Fruit fly (Drosophila melanogaster): ENCODE data around the gene Trp1.
A peak's percentile ranks its signal among the peaks of the same experiment; 100 is the strongest.

The Trp1 gene

DNA sequence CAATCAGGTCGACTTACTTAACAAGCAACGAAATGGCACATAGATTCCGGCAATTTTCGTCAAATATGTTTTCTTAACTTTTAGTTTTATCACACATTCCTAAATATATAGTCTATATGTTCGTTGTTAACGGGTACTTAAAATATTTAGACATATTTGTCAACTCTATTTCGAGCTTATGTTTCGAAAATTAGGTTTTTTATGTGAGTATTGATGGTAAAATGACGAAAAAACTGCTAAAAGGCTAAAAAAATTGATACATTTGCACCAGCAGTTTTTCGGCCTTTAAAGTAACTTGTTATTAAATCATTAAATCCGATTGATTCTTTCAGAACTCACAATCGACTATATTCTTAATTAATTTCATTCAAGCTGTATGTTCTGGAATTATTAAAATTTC is 8.2 kb downstream of the Trp1 start, which contains the start of gene CG13131:
Gene CG13131 (minus strand): TSS at position 101 of the 400 bp plus-strand sequence.
- no peak for TF ChIP-seq Vsx2 (GFP tag; optimal IDR thresholded peaks at IDR 0.05; ENCODE audit: partially characterized antibody)
- no peak for TF ChIP-seq tai (GFP tag; optimal IDR thresholded peaks at IDR 0.05)
- no peak for TF ChIP-seq sv (GFP tag; optimal IDR thresholded peaks at IDR 0.05)
- TF ChIP-seq Jra (GFP tag; optimal IDR thresholded peaks at IDR 0.05): no peak
- TF ChIP-seq pan (optimal IDR thresholded peaks at IDR 0.05): no peak
- no peak for TF ChIP-seq usp (GFP tag; optimal IDR thresholded peaks at IDR 0.05)
- no peak for TF ChIP-seq rgr (GFP tag; optimal IDR thresholded peaks at IDR 0.05)
- TF ChIP-seq woc (GFP tag; optimal IDR thresholded peaks at IDR 0.05): no peak
- TF ChIP-seq Mio (GFP tag; optimal IDR thresholded peaks at IDR 0.05): no peak

- TF ChIP-seq Rel (GFP tag; optimal IDR thresholded peaks at IDR 0.05) (no peak), Rel (tag; optimal IDR thresholded peaks at IDR 0.05) (no peak), ey (GFP tag; optimal IDR thresholded peaks at IDR 0.05) (no peak), Dif (GFP tag; optimal IDR thresholded peaks at IDR 0.05; ENCODE audit: partially characterized antibody) (no peak), Hr78 (GFP tag; optimal IDR thresholded peaks at IDR 0.05) (no peak), jim (GFP tag; optimal IDR thresholded peaks at IDR 0.05) (no peak)
Measured at dm6 chr2L:10026376-10026775, 17.2 kb downstream of the Trp1 start, which contains the start of gene CG13127. Gene CG13127 (plus strand): TSS chr2L:10026676.

dm6 chr2L:10032415-10032814 is 23.2 kb downstream of the Trp1 start, which contains the start of gene obst-B:
Gene obst-B (plus strand): TSS chr2L:10032690.
- no peak for TF ChIP-seq tai (GFP tag; optimal IDR thresholded peaks at IDR 0.05)
- no peak for TF ChIP-seq sage (GFP tag; optimal IDR thresholded peaks at IDR 0.05)
- TF ChIP-seq lola (GFP tag; optimal IDR thresholded peaks at IDR 0.05): no peak
- no peak for TF ChIP-seq N (GFP tag; optimal IDR thresholded peaks at IDR 0.05)
- no peak for TF ChIP-seq sv (GFP tag; optimal IDR thresholded peaks at IDR 0.05)
- TF ChIP-seq CG9705 (GFP tag; optimal IDR thresholded peaks at IDR 0.05): no peak
- no peak for TF ChIP-seq Hr78 (GFP tag; optimal IDR thresholded peaks at IDR 0.05)
- TF ChIP-seq Hr83 (GFP tag; optimal IDR thresholded peaks at IDR 0.05; ENCODE audit: poor library complexity, severe bottlenecking): no peak
- no peak for TF ChIP-seq dl (GFP tag; optimal IDR thresholded peaks at IDR 0.05; ENCODE audit: insufficient read depth in 1 of 2, partially characterized antibody in 2 of 2)
- no peak for TF ChIP-seq Abd-B (GFP tag; optimal IDR thresholded peaks at IDR 0.05)
- TF ChIP-seq Vsx2 (GFP tag; optimal IDR thresholded peaks at IDR 0.05; ENCODE audit: partially characterized antibody): peak; percentile 68
- no peak for TF ChIP-seq OdsH (GFP tag; optimal IDR thresholded peaks at IDR 0.05)
- no peak for TF ChIP-seq Myc (optimal IDR thresholded peaks at IDR 0.05)
- peak; percentile 52 for TF ChIP-seq Dif (GFP tag; optimal IDR thresholded peaks at IDR 0.05; ENCODE audit: partially characterized antibody)
- TF ChIP-seq Sp1 (GFP tag; optimal IDR thresholded peaks at IDR 0.05): no peak
- no peak for TF ChIP-seq CG32264 (GFP tag; optimal IDR thresholded peaks at IDR 0.05)
- TF ChIP-seq Jra (GFP tag; optimal IDR thresholded peaks at IDR 0.05): no peak

- TF ChIP-seq Mio (GFP tag; optimal IDR thresholded peaks at IDR 0.05) (no peak), pan (optimal IDR thresholded peaks at IDR 0.05) (no peak), Hnf4 (GFP tag; optimal IDR thresholded peaks at IDR 0.05) (no peak), N (GFP tag; optimal IDR thresholded peaks at IDR 0.05) (no peak), dmrt93B (GFP tag; optimal IDR thresholded peaks at IDR 0.05) (no peak), usp (GFP tag; optimal IDR thresholded peaks at IDR 0.05) (no peak), psq (GFP tag; optimal IDR thresholded peaks at IDR 0.05) (no peak), br (GFP tag; optimal IDR thresholded peaks at IDR 0.05) (no peak), jim (GFP tag; optimal IDR thresholded peaks at IDR 0.05) (no peak), Rel (GFP tag; optimal IDR thresholded peaks at IDR 0.05) (no peak), Rel (tag; optimal IDR thresholded peaks at IDR 0.05) (no peak), woc (GFP tag; optimal IDR thresholded peaks at IDR 0.05) (no peak), CG32264 (GFP tag; optimal IDR thresholded peaks at IDR 0.05) (no peak), foxo (GFP tag; optimal IDR thresholded peaks at IDR 0.05) (no peak), Hr83 (GFP tag; optimal IDR thresholded peaks at IDR 0.05; ENCODE audit: poor library complexity, severe bottlenecking) (no peak), Jra (GFP tag; optimal IDR thresholded peaks at IDR 0.05) (no peak), OdsH (GFP tag; optimal IDR thresholded peaks at IDR 0.05) (no peak), Vsx2 (GFP tag; optimal IDR thresholded peaks at IDR 0.05; ENCODE audit: partially characterized antibody) (no peak), sv (GFP tag; optimal IDR thresholded peaks at IDR 0.05) (no peak)
Measured at dm6 chr2L:10033410-10033809, 24.2 kb downstream of the Trp1 start.

DNA sequence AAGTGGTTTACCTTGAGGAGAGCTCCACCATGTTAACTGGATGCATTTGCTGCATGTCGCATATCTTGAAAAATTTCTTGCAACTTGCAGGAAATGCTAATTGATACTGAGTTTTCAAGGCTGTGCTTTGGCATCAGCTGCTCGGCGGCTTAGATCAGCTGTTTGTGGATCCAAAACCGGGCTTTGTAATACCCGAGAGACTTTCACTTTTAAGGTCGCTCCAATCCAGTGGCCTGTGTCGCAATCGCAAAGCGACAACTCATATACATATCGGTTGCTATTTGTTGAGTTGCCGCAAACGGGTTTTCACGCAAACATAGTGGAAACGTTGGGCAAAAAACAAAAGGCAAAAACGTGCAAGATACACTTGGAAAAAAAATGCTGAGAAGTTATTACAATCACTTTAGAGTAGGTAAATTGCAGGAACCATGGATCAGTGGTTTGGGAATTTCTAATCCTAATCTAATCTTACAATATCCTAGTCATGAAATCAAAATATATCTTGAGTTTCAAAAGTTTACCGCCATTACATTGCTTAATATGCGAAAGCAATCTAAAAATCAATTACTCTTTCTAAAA is 26.7 kb downstream of the Trp1 start:
- TF ChIP-seq Dif (GFP tag; optimal IDR thresholded peaks at IDR 0.05; ENCODE audit: partially characterized antibody) (no peak), sage (GFP tag; optimal IDR thresholded peaks at IDR 0.05) (no peak), rgr (GFP tag; optimal IDR thresholded peaks at IDR 0.05) (no peak), CrebA (GFP tag; optimal IDR thresholded peaks at IDR 0.05; ENCODE audit: borderline replicate concordance) (no peak), OdsH (GFP tag; optimal IDR thresholded peaks at IDR 0.05) (no peak), dsf (GFP tag; optimal IDR thresholded peaks at IDR 0.05; ENCODE audit: borderline replicate concordance) (no peak), Jra (GFP tag; optimal IDR thresholded peaks at IDR 0.05) (no peak), lola (GFP tag; optimal IDR thresholded peaks at IDR 0.05) (no peak), Sp1 (GFP tag; optimal IDR thresholded peaks at IDR 0.05) (no peak), Abd-B (GFP tag; optimal IDR thresholded peaks at IDR 0.05) (no peak), Vsx2 (GFP tag; optimal IDR thresholded peaks at IDR 0.05; ENCODE audit: partially characterized antibody) (no peak), HLH106 (tag; optimal IDR thresholded peaks at IDR 0.05) (no peak), brk (GFP tag; optimal IDR thresholded peaks at IDR 0.05) (no peak), CG32264 (GFP tag; optimal IDR thresholded peaks at IDR 0.05) (no peak), sv (GFP tag; optimal IDR thresholded peaks at IDR 0.05) (no peak), jim (GFP tag; optimal IDR thresholded peaks at IDR 0.05) (no peak), N (GFP tag; optimal IDR thresholded peaks at IDR 0.05) (no peak), pan (optimal IDR thresholded peaks at IDR 0.05) (no peak), br (GFP tag; optimal IDR thresholded peaks at IDR 0.05) (no peak)

Measured in whole organism, wandering third instar larva.